Fruit fly (Drosophila melanogaster): ENCODE data around the gene CG4496.

Gene CG4496

dm6 chr2L:7198618-7199017, 8.8 kb upstream of the CG4496 start (continued):
- no peak for TF ChIP-seq CG10631 (GFP tag; optimal IDR thresholded peaks at IDR 0.05)
- no peak for TF ChIP-seq CG3032 (tag; optimal IDR thresholded peaks at IDR 0.05)
- TF ChIP-seq CG6808 (GFP tag; optimal IDR thresholded peaks at IDR 0.05): no peak
- TF ChIP-seq topi (GFP tag; optimal IDR thresholded peaks at IDR 0.05): no peak
- TF ChIP-seq CG11902 (GFP tag; optimal IDR thresholded peaks at IDR 0.05): no peak
- no peak for TF ChIP-seq net (GFP tag; optimal IDR thresholded peaks at IDR 0.05)
- TF ChIP-seq Hr39 (GFP tag; optimal IDR thresholded peaks at IDR 0.05): no peak
- no peak for TF ChIP-seq CG6854 (GFP tag; optimal IDR thresholded peaks at IDR 0.05)
- TF ChIP-seq CG7368 (GFP tag; optimal IDR thresholded peaks at IDR 0.05): no peak
- no peak for TF ChIP-seq CG11762 (GFP tag; optimal IDR thresholded peaks at IDR 0.05; ENCODE audit: insufficient read depth)
- no peak for TF ChIP-seq CG8319 (GFP tag; optimal IDR thresholded peaks at IDR 0.05)
- peak; percentile 3 for TF ChIP-seq esn (GFP tag; optimal IDR thresholded peaks at IDR 0.05)
- no peak for TF ChIP-seq Gug (GFP tag; IDR thresholded peaks at IDR 0.05)
- TF ChIP-seq dac (GFP tag; optimal IDR thresholded peaks at IDR 0.05): no peak

dm6 chr2L:7194351-7195037, 4.7 kb upstream of the CG4496 start, which contains the start of gene CG4497:
TSS of gene CG4497 (minus strand) at chr2L:7194588.
- TF ChIP-seq CG31627 (GFP tag; optimal IDR thresholded peaks at IDR 0.05) (peak; percentile 95), CG11294 (GFP tag; IDR thresholded peaks at IDR 0.05) (peak; percentile 85), Sox102F (GFP tag; optimal IDR thresholded peaks at IDR 0.05) (peak; percentile 84), Met (GFP tag; optimal IDR thresholded peaks at IDR 0.05) (peak; percentile 88), topi (GFP tag; optimal IDR thresholded peaks at IDR 0.05) (peak; percentile 91), Sox14 (GFP tag; optimal IDR thresholded peaks at IDR 0.05) (peak; percentile 92), Lpt (GFP tag; optimal IDR thresholded peaks at IDR 0.05) (peak; percentile 74), svp (GFP tag) (peak; percentile 93), Ets96B (tag; optimal IDR thresholded peaks at IDR 0.05) (peak; percentile 77), dsx (GFP tag; optimal IDR thresholded peaks at IDR 0.05; ENCODE audit: poor library complexity, severe bottlenecking) (peak; percentile 52), CG11902 (GFP tag; optimal IDR thresholded peaks at IDR 0.05) (peak; percentile 89), CG8119 (GFP tag; IDR thresholded peaks at IDR 0.05) (peak; percentile 75), eg (GFP tag; IDR thresholded peaks at IDR 0.05) (peak; percentile 88), vri (GFP tag; optimal IDR thresholded peaks at IDR 0.05) (peak; percentile 77), pdm3 (GFP tag; optimal IDR thresholded peaks at IDR 0.05) (peak; percentile 92), CG6854 (GFP tag; optimal IDR thresholded peaks at IDR 0.05) (peak; percentile 46), Gug (GFP tag; IDR thresholded peaks at IDR 0.05) (peak; percentile 73), fkh (GFP tag; optimal IDR thresholded peaks at IDR 0.05) (peak; percentile 36), CG8319 (GFP tag; optimal IDR thresholded peaks at IDR 0.05) (peak; percentile 83), Smox (GFP tag; optimal IDR thresholded peaks at IDR 0.05) (peak; percentile 84), fd85E (GFP tag; optimal IDR thresholded peaks at IDR 0.05) (peak; percentile 66), CG6808 (GFP tag; optimal IDR thresholded peaks at IDR 0.05) (peak; percentile 56), Ets21C (GFP tag; optimal IDR thresholded peaks at IDR 0.05) (peak; percentile 92), Hr38 (GFP tag; optimal IDR thresholded peaks at IDR 0.05) (peak; percentile 84), dac (GFP tag; optimal IDR thresholded peaks at IDR 0.05) (peak; percentile 80), net (GFP tag; optimal IDR thresholded peaks at IDR 0.05) (peak; percentile 80), cyc (GFP tag; optimal IDR thresholded peaks at IDR 0.05) (peak; percentile 94), CG16779 (tag; optimal IDR thresholded peaks at IDR 0.05) (no peak), OdsH (GFP tag; optimal IDR thresholded peaks at IDR 0.05) (peak; percentile 93), esn (GFP tag; optimal IDR thresholded peaks at IDR 0.05) (peak; percentile 94), Blimp-1 (GFP tag; optimal IDR thresholded peaks at IDR 0.05) (peak; percentile 58), Sox15 (GFP tag; optimal IDR thresholded peaks at IDR 0.05) (peak; percentile 93), lz (GFP tag; optimal IDR thresholded peaks at IDR 0.05) (peak; percentile 93), CG8632 (GFP tag; optimal IDR thresholded peaks at IDR 0.05) (peak; percentile 67), fd59A (GFP tag; optimal IDR thresholded peaks at IDR 0.05) (peak; percentile 67), achi (GFP tag; optimal IDR thresholded peaks at IDR 0.05) (peak; percentile 89), CG11762 (GFP tag; optimal IDR thresholded peaks at IDR 0.05; ENCODE audit: insufficient read depth) (peak; percentile 79), CG15336 (GFP tag; IDR thresholded peaks at IDR 0.05) (peak; percentile 74), CG3919 (GFP tag; optimal IDR thresholded peaks at IDR 0.05) (peak; percentile 89), Eip75B (GFP tag; optimal IDR thresholded peaks at IDR 0.05) (peak; percentile 86), CG6163 (GFP tag; IDR thresholded peaks at IDR 0.05) (peak; percentile 84), Eip78C (GFP tag) (peak; percentile 95), CG1621 (tag; optimal IDR thresholded peaks at IDR 0.05) (peak; percentile 48), CG3032 (tag; optimal IDR thresholded peaks at IDR 0.05) (peak; percentile 85), CG6276 (GFP tag; optimal IDR thresholded peaks at IDR 0.05) (peak; percentile 27)
